Worm (Caenorhabditis elegans): Measurements from ENCODE around the gene nhr-66.

Gene nhr-66

ce11 chrIV:8229523-8229922, 6.9 kb downstream of the nhr-66 start (continued):
- peak in 2 of 6 experiments; percentile 20 to 22 for TF ChIP-seq elt-3 (tag; optimal IDR thresholded peaks at IDR 0.05)

DNA sequence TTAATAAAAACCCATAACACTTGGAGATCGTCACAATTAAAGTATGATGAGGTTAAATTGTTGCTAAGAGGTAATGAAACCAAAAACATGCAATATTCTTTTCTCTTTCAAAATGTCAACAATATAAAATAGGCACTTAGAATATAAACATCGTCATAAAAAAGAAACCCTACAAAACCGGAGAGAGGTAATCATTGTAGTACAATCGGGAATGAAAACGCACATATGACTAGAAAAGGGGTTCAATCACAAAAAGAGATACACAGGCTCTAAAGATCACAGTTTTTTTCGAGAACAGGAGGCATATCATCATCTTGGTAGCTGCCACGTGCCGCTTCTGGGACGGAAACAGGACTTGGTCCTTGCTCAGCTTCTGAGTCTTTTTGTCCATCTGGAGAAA, 9.9 kb downstream of the nhr-66 start:
- peak; percentile 43 for TF ChIP-seq nhr-85 (tag)
- no peak for TF ChIP-seq nhr-90 (tag; optimal IDR thresholded peaks at IDR 0.05; ENCODE audit: poor library complexity)

- no peak for TF ChIP-seq blmp-1 (tag; optimal IDR thresholded peaks at IDR 0.05)
- TF ChIP-seq mef-2 (tag; optimal IDR thresholded peaks at IDR 0.05): no peak
- TF ChIP-seq unc-30 (tag; optimal IDR thresholded peaks at IDR 0.05): no peak
- TF ChIP-seq fos-1 (tag; optimal IDR thresholded peaks at IDR 0.05): no peak
- TF ChIP-seq nhr-71 (tag; optimal IDR thresholded peaks at IDR 0.05): peak; percentile 36
- peak; percentile 14 for TF ChIP-seq mep-1 (tag; optimal IDR thresholded peaks at IDR 0.05)
- TF ChIP-seq lin-14 (GFP tag; optimal IDR thresholded peaks at IDR 0.05): peak; percentile 31
- TF ChIP-seq lsy-2 (tag; optimal IDR thresholded peaks at IDR 0.05): peak in 1 of 2 experiments; percentile 37
- peak in 1 of 3 experiments; percentile 11 for TF ChIP-seq dpl-1 (GFP tag; optimal IDR thresholded peaks at IDR 0.05)
- TF ChIP-seq elt-2 (tag; optimal IDR thresholded peaks at IDR 0.05): peak; percentile 58
- TF ChIP-seq mdl-1 (tag; optimal IDR thresholded peaks at IDR 0.05): peak in 1 of 2 experiments; percentile 39
- no peak for TF ChIP-seq alr-1 (tag; optimal IDR thresholded peaks at IDR 0.05; ENCODE audit: borderline replicate concordance)
- no peak for TF ChIP-seq snu-23 (GFP tag; optimal IDR thresholded peaks at IDR 0.05)
- TF ChIP-seq lin-35 (GFP tag; optimal IDR thresholded peaks at IDR 0.05): peak in 1 of 2 experiments; percentile 31
- TF ChIP-seq efl-1 (optimal IDR thresholded peaks at IDR 0.05): peak in 1 of 2 experiments; percentile 9
- no peak for TF ChIP-seq efl-1 (GFP tag; optimal IDR thresholded peaks at IDR 0.05 in 1 of 2)
- no peak for TF ChIP-seq nhr-90 (tag; optimal IDR thresholded peaks at IDR 0.05; ENCODE audit: poor library complexity)
- no peak for TF ChIP-seq lin-15B (tag; optimal IDR thresholded peaks at IDR 0.05)
- no peak for TF ChIP-seq nhr-12 (tag; optimal IDR thresholded peaks at IDR 0.05)
- peak; percentile 40 for TF ChIP-seq nhr-20 (tag; optimal IDR thresholded peaks at IDR 0.05)
- no peak for TF ChIP-seq elt-3 (tag; optimal IDR thresholded peaks at IDR 0.05)
- no peak for TF ChIP-seq swsn-7 (tag; optimal IDR thresholded peaks at IDR 0.05)
These were observed 11.0 kb downstream of the nhr-66 start, which contains the start of gene serp-1.2 for ce11 chrIV:8225357-8225756. Gene serp-1.2 (plus strand): TSS chrIV:8225674.

ce11 chrIV:8223055-8223454, 13.3 kb downstream of the nhr-66 start:
- TF ChIP-seq nhr-19 (GFP tag; conservative IDR thresholded peaks at IDR 0.05) (no peak), elt-2 (tag; optimal IDR thresholded peaks at IDR 0.05) (peak; percentile 59)

DNA sequence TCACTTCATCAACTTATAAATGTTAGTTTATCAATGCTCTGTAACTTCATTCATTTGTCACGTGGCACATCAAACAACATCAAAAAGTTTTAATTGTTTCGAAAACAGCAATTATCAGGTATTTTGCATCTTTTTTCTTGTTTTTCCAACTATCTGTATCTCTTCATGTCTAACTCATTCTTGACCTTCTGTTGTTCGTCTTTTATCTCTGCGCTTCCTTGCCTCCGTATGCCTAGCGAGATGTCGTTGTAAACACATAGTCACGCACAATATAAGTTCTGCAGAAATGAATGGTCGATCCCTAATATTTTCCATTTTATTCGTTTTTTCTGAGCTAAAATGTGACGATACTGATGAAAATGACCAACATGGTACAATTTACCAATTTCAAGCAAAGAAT, 14.5 kb downstream of the nhr-66 start, which contains the start of gene gpx-6:
TSS of gene gpx-6 (plus strand) at position 257 of the 400 bp plus-strand sequence.
- TF ChIP-seq lsy-2 (tag; optimal IDR thresholded peaks at IDR 0.05): peak in 1 of 2 experiments; percentile 3
- TF ChIP-seq nhr-85 (tag): peak; percentile 55
- TF ChIP-seq ceh-8 (GFP tag; optimal IDR thresholded peaks at IDR 0.05): no peak
- peak; percentile 11 for TF ChIP-seq C16A3.4 (tag; optimal IDR thresholded peaks at IDR 0.05)
- no peak for TF ChIP-seq hlh-17 (GFP tag; optimal IDR thresholded peaks at IDR 0.05; ENCODE audit: borderline replicate concordance)
- TF ChIP-seq mdl-1 (tag; optimal IDR thresholded peaks at IDR 0.05): no peak
- no peak for TF ChIP-seq ceh-88 (GFP tag; IDR thresholded peaks at IDR 0.05)
- TF ChIP-seq nhr-90 (tag; optimal IDR thresholded peaks at IDR 0.05; ENCODE audit: poor library complexity): no peak
- TF ChIP-seq nhr-20 (tag; optimal IDR thresholded peaks at IDR 0.05): peak; percentile 32
- no peak for TF ChIP-seq lin-13 (GFP tag; optimal IDR thresholded peaks at IDR 0.05)
- TF ChIP-seq lin-14 (GFP tag; optimal IDR thresholded peaks at IDR 0.05): no peak
- no peak for TF ChIP-seq efl-1 (optimal IDR thresholded peaks at IDR 0.05)
- TF ChIP-seq efl-1 (GFP tag; optimal IDR thresholded peaks at IDR 0.05 in 1 of 2): no peak
- no peak for TF ChIP-seq egl-27 (tag; optimal IDR thresholded peaks at IDR 0.05)
- TF ChIP-seq blmp-1 (tag; optimal IDR thresholded peaks at IDR 0.05): peak; percentile 19
- no peak for TF ChIP-seq snu-23 (GFP tag; optimal IDR thresholded peaks at IDR 0.05)

DNA sequence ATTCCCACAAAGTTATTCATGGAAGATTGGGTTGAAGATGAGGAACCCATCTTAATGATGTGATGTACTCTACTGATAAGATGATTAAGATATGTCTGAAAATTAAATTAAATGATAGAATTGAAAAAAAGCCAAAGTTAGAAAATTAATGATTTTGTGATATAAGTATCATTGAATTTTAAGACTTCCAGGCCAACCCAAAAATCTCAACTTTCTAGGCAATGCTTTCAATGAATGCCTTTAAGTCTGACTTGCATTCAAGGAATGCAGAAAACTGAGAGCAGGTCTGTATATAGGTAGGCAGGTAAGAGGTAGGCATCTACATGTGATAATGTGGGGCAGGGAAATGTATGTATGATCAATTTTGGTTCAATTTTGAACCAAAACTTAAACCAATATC, 16.4 kb downstream of the nhr-66 start, which contains the start of gene ocr-2:
TSS of gene ocr-2 (minus strand) at position 101 of the 400 bp plus-strand sequence.
- no peak for TF ChIP-seq ztf-11 (tag; optimal IDR thresholded peaks at IDR 0.05)
- no peak for TF ChIP-seq sptf-1 (tag; optimal IDR thresholded peaks at IDR 0.05)
- no peak for TF ChIP-seq grh-1 (GFP tag; IDR thresholded peaks at IDR 0.05)
- no peak for TF ChIP-seq vab-15 (tag; optimal IDR thresholded peaks at IDR 0.05)
- TF ChIP-seq rnt-1 (tag; optimal IDR thresholded peaks at IDR 0.05): no peak
- no peak for TF ChIP-seq unc-98 (GFP tag; IDR thresholded peaks at IDR 0.05)
- no peak for TF ChIP-seq C34B4.2 (tag; optimal IDR thresholded peaks at IDR 0.05)
- no peak for TF ChIP-seq nhr-11 (tag; optimal IDR thresholded peaks at IDR 0.05)
- no peak for TF ChIP-seq nhr-85 (tag)
- no peak for TF ChIP-seq pag-3 (tag; optimal IDR thresholded peaks at IDR 0.05; ENCODE audit: borderline replicate concordance, insufficient read depth)
- no peak for TF ChIP-seq lin-15B (tag; optimal IDR thresholded peaks at IDR 0.05)
- no peak for TF ChIP-seq mab-9 (GFP tag; IDR thresholded peaks at IDR 0.05)
- TF ChIP-seq mep-1 (tag; optimal IDR thresholded peaks at IDR 0.05): no peak
- TF ChIP-seq zip-4 (GFP tag; optimal IDR thresholded peaks at IDR 0.05): no peak
- TF ChIP-seq sup-37 (GFP tag; optimal IDR thresholded peaks at IDR 0.05): no peak

Data from whole organism, L1 larva.